Fruit fly (Drosophila melanogaster) whole organism, embryonic: ENCODE results near the gene St2.

ENCODE experiments used
- Ada2b ChIP-seq: fragments of 200-800 bp; sonication (Bioruptor generic); IDR thresholded peaks from 2 replicates; pipeline ENCODE4 v1.3.6; 2022; ENCODE audit warnings: missing biosample characterization, missing genetic modification characterization
- Antp ChIP-seq: fragments of 200-800 bp; sonication (Bioruptor generic); optimal IDR thresholded peaks from 3 replicates; lab custom pipeline; 2016; ENCODE audit warnings: missing biosample characterization, missing genetic modification characterization
- CG11504 ChIP-seq: fragments of 200-800 bp; sonication (Bioruptor generic); optimal IDR thresholded peaks from 3 replicates; lab custom pipeline; 2019; ENCODE audit warnings: missing biosample characterization, mild to moderate bottlenecking, missing genetic modification characterization, moderate library complexity
- CG13424 ChIP-seq: fragments of 200-800 bp; sonication (Bioruptor generic); optimal IDR thresholded peaks from 2 replicates; lab custom pipeline; 2019; ENCODE audit warnings: missing biosample characterization, mild to moderate bottlenecking, missing genetic modification characterization, moderate library complexity
- CG1647 ChIP-seq: fragments of 200-800 bp; sonication (Bioruptor generic); optimal IDR thresholded peaks from 3 replicates; lab custom pipeline; 2016; ENCODE audit warnings: missing biosample characterization, missing genetic modification characterization
- CG17568 ChIP-seq: fragments of 200-800 bp; sonication (Bioruptor generic); optimal IDR thresholded peaks from 2 replicates; lab custom pipeline; 2018; ENCODE audit warnings: missing biosample characterization, mild to moderate bottlenecking, missing genetic modification characterization, moderate library complexity
- CG18476 ChIP-seq: fragments of 200-800 bp; sonication (Bioruptor generic); optimal IDR thresholded peaks from 2 replicates; lab custom pipeline; 2016; ENCODE audit warnings: missing biosample characterization, mild to moderate bottlenecking, missing genetic modification characterization
- CG18619 ChIP-seq: fragments of 200-800 bp; sonication (Bioruptor generic); optimal IDR thresholded peaks from 3 replicates; lab custom pipeline; 2017; ENCODE audit warnings: missing biosample characterization, mild to moderate bottlenecking, missing genetic modification characterization
- CG31388 ChIP-seq: fragments of 200-800 bp; sonication (Bioruptor generic); optimal IDR thresholded peaks from 2 replicates; lab custom pipeline; 2016; ENCODE audit warnings: missing biosample characterization, missing genetic modification characterization
- CG32532 ChIP-seq: fragments of 200-800 bp; sonication (Bioruptor generic); IDR thresholded peaks from 2 replicates; pipeline ENCODE4 v1.3.6; 2022; ENCODE audit warnings: missing biosample characterization, missing genetic modification characterization
- CG34376 ChIP-seq: fragments of 200-800 bp; sonication (Bioruptor generic); optimal IDR thresholded peaks from 2 replicates; lab custom pipeline; 2018; ENCODE audit warnings: missing biosample characterization, mild to moderate bottlenecking, missing genetic modification characterization
- CG34422 ChIP-seq: fragments of 200-800 bp; sonication (Bioruptor generic); IDR thresholded peaks from 3 replicates; pipeline ENCODE4 v1.3.6; 2022; ENCODE audit warnings: missing biosample characterization, missing genetic modification characterization
- CG4617 ChIP-seq: fragments of 200-800 bp; sonication (Bioruptor generic); optimal IDR thresholded peaks from 3 replicates; lab custom pipeline; 2016; ENCODE audit warnings: missing biosample characterization, missing genetic modification characterization, borderline replicate concordance
- CG5180 ChIP-seq: fragments of 200-800 bp; sonication (Bioruptor generic); optimal IDR thresholded peaks from 3 replicates; lab custom pipeline; 2017; ENCODE audit warnings: missing biosample characterization, missing genetic modification characterization, mild to moderate bottlenecking, moderate library complexity, missing genetic modification reagents
- CG6254 ChIP-seq: fragments of 200-800 bp; sonication (Bioruptor generic); optimal IDR thresholded peaks from 3 replicates; lab custom pipeline; 2017; ENCODE audit warnings: mild to moderate bottlenecking, missing biosample characterization, missing genetic modification reagents, missing genetic modification characterization
- CG6791 ChIP-seq: fragments of 200-800 bp; sonication (Bioruptor generic); IDR thresholded peaks from 3 replicates; pipeline ENCODE4 v1.3.6; 2022; ENCODE audit warnings: missing biosample characterization, missing genetic modification characterization; ENCODE audit not compliant: partially characterized antibody
- CG6813 ChIP-seq: fragments of 200-800 bp; sonication (Bioruptor generic); optimal IDR thresholded peaks from 2 replicates; lab custom pipeline; 2017; ENCODE audit warnings: missing biosample characterization, missing genetic modification characterization, mild to moderate bottlenecking, moderate library complexity, missing genetic modification reagents
- CG7839 ChIP-seq: fragments of 200-800 bp; sonication (Bioruptor generic); optimal IDR thresholded peaks from 3 replicates; lab custom pipeline; 2018; ENCODE audit warnings: missing biosample characterization, mild to moderate bottlenecking, missing genetic modification characterization, moderate library complexity
- CG7963 ChIP-seq: fragments of 200-800 bp; sonication (Bioruptor generic); IDR thresholded peaks from 3 replicates; pipeline ENCODE4 v1.3.6; 2022; ENCODE audit warnings: missing biosample characterization, missing genetic modification characterization; ENCODE audit not compliant: partially characterized antibody
- CG8281 ChIP-seq: fragments of 200-800 bp; sonication (Bioruptor generic); optimal IDR thresholded peaks from 2 replicates; lab custom pipeline; 2018; ENCODE audit warnings: missing biosample characterization, mild to moderate bottlenecking, missing genetic modification characterization, moderate library complexity
- CG9797 ChIP-seq: fragments of 200-800 bp; sonication (Bioruptor generic); optimal IDR thresholded peaks from 3 replicates; lab custom pipeline; 2018; ENCODE audit warnings: missing biosample characterization, mild to moderate bottlenecking, missing genetic modification characterization
- Dek ChIP-seq: fragments of 200-800 bp; sonication (Bioruptor generic); optimal IDR thresholded peaks from 3 replicates; lab custom pipeline; 2019; ENCODE audit warnings: missing biosample characterization, mild to moderate bottlenecking, missing genetic modification characterization, moderate library complexity
- HHEX ChIP-seq: fragments of 200-800 bp; sonication (Bioruptor generic); optimal IDR thresholded peaks from 3 replicates; lab custom pipeline; 2017; ENCODE audit warnings: missing biosample characterization, mild to moderate bottlenecking, missing genetic modification characterization, missing genetic modification reagents
- Hmr ChIP-seq: fragments of 200-800 bp; sonication (Bioruptor generic); optimal IDR thresholded peaks from 3 replicates; lab custom pipeline; 2017; ENCODE audit warnings: mild to moderate bottlenecking, missing biosample characterization, missing genetic modification reagents, missing genetic modification characterization
- Hr3 ChIP-seq: fragments of 200-800 bp; sonication (Bioruptor generic); optimal IDR thresholded peaks from 3 replicates; lab custom pipeline; 2016; ENCODE audit warnings: missing biosample characterization, missing genetic modification characterization
- Hr51 ChIP-seq, 2 experiments: fragments of 200-800 bp; sonication (Bioruptor generic); optimal IDR thresholded peaks; 2 replicates in 1 of 2; 3 replicates in 1 of 2; lab custom pipeline; 2016 to 2018; ENCODE audit warnings: missing biosample characterization in 2 of 2, missing genetic modification characterization in 2 of 2, mild to moderate bottlenecking in 1 of 2, moderate library complexity in 1 of 2
- Kr ChIP-seq: fragments of 200-800 bp; sonication (Bioruptor generic); optimal IDR thresholded peaks from 2 replicates; lab custom pipeline; 2017; ENCODE audit warnings: missing biosample characterization, mild to moderate bottlenecking, missing genetic modification characterization
- MESR4 ChIP-seq: fragments of 200-800 bp; sonication (Bioruptor generic); optimal IDR thresholded peaks from 2 replicates; lab custom pipeline; 2018; ENCODE audit warnings: missing biosample characterization, mild to moderate bottlenecking, missing genetic modification characterization, moderate library complexity
- NK7.1 ChIP-seq: fragments of 200-800 bp; sonication (Bioruptor generic); optimal IDR thresholded peaks from 3 replicates; lab custom pipeline; 2016; ENCODE audit warnings: missing biosample characterization, missing genetic modification characterization
- Nf-YB ChIP-seq: fragments of 200-800 bp; sonication (Bioruptor generic); optimal IDR thresholded peaks from 3 replicates; lab custom pipeline; 2019; ENCODE audit warnings: missing biosample characterization, mild to moderate bottlenecking, missing genetic modification characterization, moderate library complexity
- Nf-YC ChIP-seq: fragments of 200-800 bp; optimal IDR thresholded peaks from 3 replicates; lab custom pipeline; 2019; ENCODE audit warnings: missing biosample characterization, mild to moderate bottlenecking, missing genetic modification characterization, moderate library complexity
- Rfx ChIP-seq: fragments of 200-800 bp; sonication (Bioruptor generic); IDR thresholded peaks from 2 replicates; pipeline ENCODE4 v1.3.6; 2022; ENCODE audit warnings: missing biosample characterization, missing genetic modification characterization
- Side ChIP-seq: fragments of 200-800 bp; sonication (Bioruptor generic); optimal IDR thresholded peaks from 2 replicates; lab custom pipeline; 2016; ENCODE audit warnings: missing biosample characterization, missing genetic modification characterization
- Sry-δ ChIP-seq: fragments of 200-800 bp; sonication (Bioruptor generic); optimal IDR thresholded peaks from 2 replicates; lab custom pipeline; 2016; ENCODE audit warnings: missing biosample characterization, missing genetic modification characterization
- abd-A ChIP-seq: fragments of 200-800 bp; sonication (Bioruptor generic); optimal IDR thresholded peaks from 3 replicates; lab custom pipeline; 2019; ENCODE audit warnings: missing biosample characterization, mild to moderate bottlenecking, missing genetic modification characterization, moderate library complexity
- ase ChIP-seq: fragments of 200-800 bp; sonication (Bioruptor generic); IDR thresholded peaks from 3 replicates; pipeline ENCODE4 v1.3.6; 2022; ENCODE audit warnings: missing biosample characterization, missing genetic modification characterization
- da ChIP-seq: fragments of 200-800 bp; sonication (Bioruptor generic); optimal IDR thresholded peaks from 2 replicates; lab custom pipeline; 2016; ENCODE audit warnings: missing biosample characterization, missing genetic modification characterization
- exex ChIP-seq: fragments of 200-800 bp; sonication (Bioruptor generic); optimal IDR thresholded peaks from 4 replicates; lab custom pipeline; 2018; ENCODE audit warnings: missing biosample characterization, mild to moderate bottlenecking, missing genetic modification characterization, moderate library complexity
- gcm ChIP-seq: fragments of 200-800 bp; sonication (Bioruptor generic); optimal IDR thresholded peaks from 2 replicates; lab custom pipeline; 2019; ENCODE audit warnings: missing biosample characterization, mild to moderate bottlenecking, missing genetic modification characterization, moderate library complexity
- hbn ChIP-seq: fragments of 200-800 bp; sonication (Bioruptor generic); IDR thresholded peaks from 2 replicates; pipeline ENCODE4 v1.3.6; 2022; ENCODE audit warnings: missing biosample characterization, missing genetic modification characterization; ENCODE audit not compliant: partially characterized antibody
- nmo ChIP-seq: fragments of 200-800 bp; sonication (Bioruptor generic); optimal IDR thresholded peaks from 2 replicates; lab custom pipeline; 2018; ENCODE audit warnings: missing biosample characterization, mild to moderate bottlenecking, missing genetic modification characterization, moderate library complexity
- nom ChIP-seq: fragments of 200-800 bp; sonication (Bioruptor generic); optimal IDR thresholded peaks from 2 replicates; lab custom pipeline; 2017; ENCODE audit warnings: missing biosample characterization, missing genetic modification characterization, mild to moderate bottlenecking, moderate library complexity, missing genetic modification reagents
- pb ChIP-seq: fragments of 200-800 bp; sonication (Bioruptor generic); optimal IDR thresholded peaks from 3 replicates; lab custom pipeline; 2016; ENCODE audit warnings: missing biosample characterization, missing genetic modification characterization
- pros ChIP-seq: fragments of 200-800 bp; sonication (Bioruptor generic); optimal IDR thresholded peaks from 3 replicates; lab custom pipeline; 2019; ENCODE audit warnings: missing biosample characterization, mild to moderate bottlenecking, missing genetic modification characterization, moderate library complexity
- ranshi ChIP-seq: fragments of 200-800 bp; sonication (Bioruptor generic); IDR thresholded peaks from 2 replicates; pipeline ENCODE4 v1.3.6; 2022; ENCODE audit warnings: missing biosample characterization, missing genetic modification characterization
- tin ChIP-seq: fragments of 200-800 bp; sonication (Bioruptor generic); optimal IDR thresholded peaks from 3 replicates; lab custom pipeline; 2016; ENCODE audit warnings: missing biosample characterization, missing genetic modification characterization
- ttk ChIP-seq: fragments of 200-800 bp; sonication (Bioruptor generic); IDR thresholded peaks from 2 replicates; pipeline ENCODE4 v2.1.2; 2022; ENCODE audit warnings: missing biosample characterization, missing genetic modification characterization
- unpg ChIP-seq: fragments of 200-800 bp; sonication (Bioruptor generic); optimal IDR thresholded peaks from 3 replicates; lab custom pipeline; 2018; ENCODE audit warnings: missing biosample characterization, mild to moderate bottlenecking, missing genetic modification characterization, moderate library complexity

Gene St2

DNA sequence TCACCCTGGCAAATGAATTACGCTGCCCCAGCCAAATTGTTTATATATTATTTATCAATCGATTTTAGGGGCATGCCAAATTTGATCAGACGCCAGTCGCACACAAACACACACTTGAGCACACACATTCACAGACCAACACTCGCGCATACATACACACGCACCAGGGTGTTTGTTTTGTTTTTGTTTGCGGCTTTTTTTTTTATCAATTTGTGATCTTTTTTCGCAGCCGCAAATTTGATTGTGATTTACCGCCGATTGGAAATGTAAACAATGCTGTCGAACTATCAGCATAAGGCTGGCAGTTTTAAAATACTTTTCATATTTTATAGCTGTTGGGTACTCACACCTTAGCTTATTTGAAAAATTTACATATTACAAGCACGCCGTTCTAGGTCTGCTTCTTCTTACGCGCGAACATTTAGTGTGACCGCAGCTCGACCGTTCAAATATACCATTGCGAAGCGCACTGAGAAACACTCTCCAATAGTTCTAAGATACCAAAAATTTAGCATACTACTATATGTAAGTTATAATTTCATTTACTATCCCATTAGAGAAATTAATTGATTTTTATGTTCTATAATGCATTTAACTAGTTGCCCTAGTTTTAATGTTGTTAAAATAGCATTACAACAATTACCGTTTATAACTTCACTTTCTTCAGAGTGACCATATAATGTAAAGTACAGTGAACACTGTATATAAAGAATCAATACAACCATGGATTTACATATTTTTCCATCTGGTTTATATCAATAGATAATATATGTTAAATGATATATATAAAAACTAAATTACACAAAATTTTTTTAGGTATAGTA is 14.2 kb upstream of the St2 start, which contains the start of gene pum (continued):
- TF ChIP-seq CG5180 = no peak
- no peak for TF ChIP-seq Antp (GFP tag; lab: Kevin White, UChicago)
- TF ChIP-seq tin (GFP tag; lab: Kevin White, UChicago) = no peak
- peak; percentile 4 for TF ChIP-seq CG4617 (GFP tag; lab: Kevin White, UChicago)
- TF ChIP-seq HHEX (GFP tag; lab: Kevin White, UChicago) = no peak
- peak; percentile 77 for TF ChIP-seq CG17568 (GFP tag; lab: Kevin White, UChicago)
- peak; percentile 65 for TF ChIP-seq CG32532 (GFP tag; lab: Robert Waterston, UW)
- peak in 1 of 2 experiments; percentile 58 for TF ChIP-seq Hr51 (GFP tag; optimal IDR thresholded peaks at IDR 0.05; lab: Kevin White, UChicago)
- TF ChIP-seq CG9797 = peak; percentile 93
- no peak for TF ChIP-seq CG18476 (GFP tag; lab: Kevin White, UChicago)
- TF ChIP-seq CG8281 = no peak
- TF ChIP-seq CG6791 (GFP tag; lab: Robert Waterston, UW) = no peak
- TF ChIP-seq CG13424 (tag; lab: Kevin White, UChicago) = peak; percentile 32
- peak; percentile 38 for TF ChIP-seq nmo
- peak; percentile 77; the same call in 1 of the 3 replicates for TF ChIP-seq CG34422 (GFP tag; lab: Robert Waterston, UW)
- peak; percentile 37; the same call in 1 of the 2 replicates for TF ChIP-seq Ada2b (GFP tag; lab: Robert Waterston, UW)
- TF ChIP-seq CG7839 = peak; percentile 67
- peak; percentile 52; the same call in 1 of the 2 replicates for TF ChIP-seq ranshi (GFP tag; lab: Robert Waterston, UW)
- peak; percentile 35 for TF ChIP-seq MESR4
- TF ChIP-seq Hr3 (GFP tag; lab: Kevin White, UChicago) = peak; percentile 36
- peak; percentile 85 for TF ChIP-seq nom (GFP tag; lab: Kevin White, UChicago)
- TF ChIP-seq Rfx = peak; percentile 59
- no peak for TF ChIP-seq ttk (GFP tag; lab: Robert Waterston, UW)
- peak; percentile 5 for TF ChIP-seq gcm
- TF ChIP-seq Side (GFP tag; lab: Kevin White, UChicago) = no peak
- TF ChIP-seq unpg (GFP tag; lab: Kevin White, UChicago) = peak; percentile 38
- no peak for TF ChIP-seq CG18619 (GFP tag; lab: Kevin White, UChicago)
- peak; percentile 1; the same call in 1 of the 2 replicates for TF ChIP-seq hbn (GFP tag; lab: Robert Waterston, UW)
- peak; percentile 69 for TF ChIP-seq CG11504 (tag; lab: Kevin White, UChicago)
- no peak for TF ChIP-seq CG1647 (GFP tag; lab: Kevin White, UChicago)
- peak; percentile 62 for TF ChIP-seq CG34376 (GFP tag; lab: Kevin White, UChicago)

DNA sequence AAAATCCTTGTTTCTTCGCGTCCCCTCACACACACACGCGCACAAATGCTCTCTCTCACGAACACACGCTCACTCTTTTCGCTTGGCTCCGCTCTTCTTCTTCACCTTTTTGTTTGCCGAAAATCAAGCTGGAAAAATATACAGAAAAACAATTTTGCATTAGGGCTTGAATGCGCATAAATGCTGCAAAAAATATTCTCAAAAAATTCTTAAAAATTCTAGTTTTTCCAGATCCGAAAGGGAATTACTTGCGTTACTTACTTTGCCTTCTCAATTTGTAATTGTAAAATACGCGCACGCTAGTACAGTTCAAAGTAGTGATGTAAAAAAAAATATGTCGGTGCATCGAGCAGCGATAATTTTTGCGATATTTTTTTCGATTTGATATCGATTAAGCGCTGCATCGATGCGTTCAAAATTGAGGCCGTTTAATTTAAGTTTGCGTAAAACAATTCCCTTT is 11.7 kb upstream of the St2 start:
- TF ChIP-seq Kr (GFP tag; lab: Kevin White, UChicago) (no peak), exex (tag; lab: Kevin White, UChicago) (no peak), ase (GFP tag; lab: Robert Waterston, UW) (no peak), Hmr (GFP tag; lab: Kevin White, UChicago) (no peak), Nf-YC (tag; lab: Kevin White, UChicago) (peak; percentile 27), CG7963 (GFP tag; lab: Robert Waterston, UW) (peak; percentile 81), Sry-δ (peak; percentile 91), da (GFP tag; lab: Kevin White, UChicago) (no peak), Dek (tag; lab: Kevin White, UChicago) (no peak), Nf-YB (no peak), CG6813 (GFP tag; lab: Kevin White, UChicago) (no peak), CG31388 (GFP tag; lab: Kevin White, UChicago) (no peak), abd-A (tag; lab: Kevin White, UChicago) (no peak), pros (GFP tag; lab: Kevin White, UChicago) (no peak), NK7.1 (GFP tag; lab: Kevin White, UChicago) (no peak), pb (GFP tag; lab: Kevin White, UChicago) (no peak), CG6254 (GFP tag; lab: Kevin White, UChicago) (no peak)
